Fruit fly (Drosophila melanogaster): ENCODE measurements around the gene CG31041.

- no peak for TF ChIP-seq kay (GFP tag; ENCODE audit: borderline replicate concordance)
- no peak for TF ChIP-seq CG1620 (GFP tag; optimal IDR thresholded peaks at IDR 0.05)
- TF ChIP-seq CG12768 (GFP tag; optimal IDR thresholded peaks at IDR 0.05), result no peak
- TF ChIP-seq pad (GFP tag; optimal IDR thresholded peaks at IDR 0.05), result no peak
- no peak for TF ChIP-seq cic (GFP tag; optimal IDR thresholded peaks at IDR 0.05)
- TF ChIP-seq cnc (optimal IDR thresholded peaks at IDR 0.05), result no peak
- TF ChIP-seq CG11617 (GFP tag; optimal IDR thresholded peaks at IDR 0.05), result no peak
- no peak for TF ChIP-seq toe (GFP tag; optimal IDR thresholded peaks at IDR 0.05)
Observed at dm6 chr3R:29608177-29608576, 17.5 kb upstream of the CG31041 start, which contains the start of gene Diedel2.

Data from whole organism, adult.